Worm (Caenorhabditis elegans) whole organism, young adult: ENCODE results near the gene dvc-1.

Experiments used
- F33H1.4 ChIP-seq: fragments of 200-800 bp; sonication (Bioruptor generic); IDR thresholded peaks from 2 replicates; pipeline ENCODE4 v1.3.6; 2022; ENCODE audit warnings: missing genetic modification reagents, missing genetic modification characterization, missing compliant biosample characterization
- F39B2.1 ChIP-seq: fragments of 200-800 bp; sonication (Bioruptor generic); IDR thresholded peaks from 2 replicates; pipeline ENCODE4 v1.3.6; 2022; ENCODE audit warnings: missing genetic modification reagents, missing genetic modification characterization, missing compliant biosample characterization
- F55B11.4 ChIP-seq: sonication (generic microtip); optimal IDR thresholded peaks from 2 replicates; lab custom pipeline; 2016; ENCODE audit warnings: missing compliant biosample characterization, missing genetic modification characterization, borderline replicate concordance; ENCODE audit not compliant: insufficient read depth
- F57C9.4 ChIP-seq: sonication (generic microtip); optimal IDR thresholded peaks from 2 replicates; lab custom pipeline; 2017; ENCODE audit warnings: mild to moderate bottlenecking, missing genetic modification characterization, missing compliant biosample characterization
- K11D2.4 ChIP-seq: fragments of 200-800 bp; sonication (Bioruptor generic); IDR thresholded peaks from 2 replicates; pipeline ENCODE4 v1.3.6; 2022; ENCODE audit warnings: missing genetic modification reagents, missing genetic modification characterization, missing compliant biosample characterization
- Y53F4B.3 ChIP-seq: fragments of 200-800 bp; sonication (Bioruptor generic); IDR thresholded peaks from 2 replicates; pipeline ENCODE4 v1.3.6; 2022; ENCODE audit warnings: missing genetic modification reagents, missing genetic modification characterization, missing compliant biosample characterization
- Y95B8A.8 ChIP-seq: fragments of 200-800 bp; sonication (Bioruptor generic); IDR thresholded peaks from 2 replicates; pipeline ENCODE4 v1.3.6; 2022; ENCODE audit warnings: missing genetic modification reagents, missing genetic modification characterization, missing compliant biosample characterization
- ama-1 ChIP-seq, 3 experiments: fragments of 150-350 bp in 1 of 3; sonication (generic microtip) in 2 of 3; optimal IDR thresholded peaks; 2 replicates each; lab custom pipeline; 2014 to 2018; ENCODE audit warnings: missing biosample characterization in 2 of 3, missing genetic modification characterization in 2 of 3, missing genetic modification reagents in 2 of 3
- atf-7 ChIP-seq: sonication (generic microtip); optimal IDR thresholded peaks from 2 replicates; lab custom pipeline; 2017; ENCODE audit warnings: mild to moderate bottlenecking, missing genetic modification characterization, missing compliant biosample characterization
- attf-6 ChIP-seq: fragments of 200-800 bp; sonication (Bioruptor generic); IDR thresholded peaks from 2 replicates; pipeline ENCODE4 v1.3.6; 2022; ENCODE audit warnings: missing genetic modification reagents, missing genetic modification characterization, missing compliant biosample characterization
- ceh-100 ChIP-seq: fragments of 200-800 bp; sonication (Bioruptor generic); IDR thresholded peaks from 2 replicates; pipeline ENCODE4 v1.3.6; 2022; ENCODE audit warnings: missing genetic modification reagents, missing genetic modification characterization, missing compliant biosample characterization
- ceh-40 ChIP-seq: fragments of 200-800 bp; sonication (Bioruptor generic); IDR thresholded peaks from 2 replicates; pipeline ENCODE4 v1.3.6; 2022; ENCODE audit warnings: missing genetic modification characterization, missing compliant biosample characterization
- ceh-91 ChIP-seq: fragments of 200-800 bp; sonication (Bioruptor generic); IDR thresholded peaks from 2 replicates; pipeline ENCODE4 v1.3.6; 2022; ENCODE audit warnings: missing genetic modification reagents, missing genetic modification characterization, missing compliant biosample characterization
- chd-7 ChIP-seq: sonication (generic microtip); optimal IDR thresholded peaks from 2 replicates; lab custom pipeline; 2016; ENCODE audit warnings: mild to moderate bottlenecking, missing genetic modification characterization, moderate library complexity, missing compliant biosample characterization
- dpl-1 ChIP-seq: fragments of 150-350 bp; optimal IDR thresholded peaks from 2 replicates; lab custom pipeline; 2014; ENCODE audit warnings: missing biosample characterization, missing genetic modification reagents, missing genetic modification characterization
- egl-18 ChIP-seq: fragments of 200-800 bp; sonication (Bioruptor generic); IDR thresholded peaks from 2 replicates; pipeline ENCODE4 v1.3.6; 2022; ENCODE audit warnings: missing genetic modification reagents, missing genetic modification characterization, missing compliant biosample characterization
- egrh-3 ChIP-seq: fragments of 200-800 bp; sonication (Bioruptor generic); IDR thresholded peaks from 2 replicates; pipeline ENCODE4 v1.3.6; 2022; ENCODE audit warnings: missing genetic modification reagents, missing genetic modification characterization, missing compliant biosample characterization
- ekl-4 ChIP-seq: fragments of 200-800 bp; sonication (Bioruptor generic); IDR thresholded peaks from 2 replicates; pipeline ENCODE4 v1.3.6; 2022; ENCODE audit warnings: missing genetic modification reagents, missing genetic modification characterization, missing compliant biosample characterization
- fkh-3 ChIP-seq: sonication (generic microtip); optimal IDR thresholded peaks from 2 replicates; lab custom pipeline; 2016; ENCODE audit warnings: mild to moderate bottlenecking, missing genetic modification characterization, missing compliant biosample characterization
- hlh-12 ChIP-seq: sonication (generic microtip); optimal IDR thresholded peaks from 2 replicates; lab custom pipeline; 2016; ENCODE audit warnings: missing genetic modification characterization, missing compliant biosample characterization
- lag-1 ChIP-seq: fragments of 200-800 bp; sonication (Bioruptor generic); IDR thresholded peaks from 2 replicates; pipeline ENCODE4 v1.3.6; 2022; ENCODE audit warnings: missing genetic modification reagents, missing genetic modification characterization, missing compliant biosample characterization
- lin-54 ChIP-seq: fragments of 200-800 bp; sonication (Bioruptor generic); optimal IDR thresholded peaks from 2 replicates; lab custom pipeline; 2018; ENCODE audit warnings: mild to moderate bottlenecking, missing genetic modification characterization, missing compliant biosample characterization
- lsl-1 ChIP-seq: fragments of 200-800 bp; sonication (Bioruptor generic); optimal IDR thresholded peaks from 2 replicates; lab custom pipeline; 2018; ENCODE audit warnings: mild to moderate bottlenecking, missing genetic modification characterization, moderate library complexity, missing compliant biosample characterization
- lsy-27 ChIP-seq: sonication (generic microtip); optimal IDR thresholded peaks from 2 replicates; lab custom pipeline; 2017; ENCODE audit warnings: missing genetic modification characterization, mild to moderate bottlenecking, missing compliant biosample characterization, antibody characterized with exemption, missing genotype, borderline replicate concordance; ENCODE audit not compliant: insufficient read depth
- madf-10 ChIP-seq: sonication (generic microtip); optimal IDR thresholded peaks from 2 replicates; lab custom pipeline; 2016; ENCODE audit warnings: mild to moderate bottlenecking, missing genetic modification characterization, missing compliant biosample characterization
- mel-28 ChIP-seq: sonication (generic microtip); optimal IDR thresholded peaks from 2 replicates; lab custom pipeline; 2016; ENCODE audit warnings: borderline replicate concordance, mild to moderate bottlenecking, missing genetic modification characterization, missing compliant biosample characterization
- mes-4 ChIP-seq: sonication (generic microtip); optimal IDR thresholded peaks from 2 replicates; lab custom pipeline; 2016; ENCODE audit warnings: missing genotype, missing genetic modification characterization, missing compliant biosample characterization
- nhr-120 ChIP-seq: fragments of 200-800 bp; sonication (Bioruptor generic); IDR thresholded peaks from 2 replicates; pipeline ENCODE4 v1.3.6; 2022; ENCODE audit warnings: missing genetic modification characterization, missing compliant biosample characterization
- nhr-179 ChIP-seq: sonication (generic microtip); optimal IDR thresholded peaks from 2 replicates; lab custom pipeline; 2016; ENCODE audit warnings: mild to moderate bottlenecking, missing genetic modification characterization, missing compliant biosample characterization
- pha-4 ChIP-seq: fragments of 150-350 bp; sonication (generic microtip); optimal IDR thresholded peaks from 2 replicates; lab custom pipeline; 2014; ENCODE audit warnings: missing biosample characterization, missing genetic modification reagents, missing genetic modification characterization
- rec-8 ChIP-seq, 2 experiments: sonication (generic microtip); optimal IDR thresholded peaks; 2 replicates each; lab custom pipeline; 2016; ENCODE audit warnings: mild to moderate bottlenecking in 2 of 2, missing genetic modification characterization in 2 of 2, missing genetic modification reagents in 2 of 2, missing genotype in 2 of 2, missing biosample characterization in 1 of 2, missing compliant biosample characterization in 1 of 2, moderate library complexity in 1 of 2
- rpc-1 ChIP-seq, 2 experiments: fragments of 150-350 bp in 1 of 2; sonication (generic microtip) in 1 of 2; optimal IDR thresholded peaks; 2 replicates each; lab custom pipeline; 2014 to 2018; ENCODE audit warnings: missing biosample characterization in 1 of 2, missing genetic modification characterization in 1 of 2, missing genetic modification reagents in 1 of 2, missing genotype in 1 of 2
- sea-2 ChIP-seq: fragments of 200-800 bp; sonication (Bioruptor generic); IDR thresholded peaks from 2 replicates; pipeline ENCODE4 v1.3.6; 2022; ENCODE audit warnings: missing genetic modification characterization, missing compliant biosample characterization
- snpc-3.4 ChIP-seq: sonication (generic microtip); optimal IDR thresholded peaks from 2 replicates; lab custom pipeline; 2017; ENCODE audit warnings: missing genetic modification characterization, mild to moderate bottlenecking, missing compliant biosample characterization, antibody characterized with exemption, moderate library complexity, missing genotype, missing genetic modification reagents
- somi-1 ChIP-seq: fragments of 200-800 bp; sonication (Bioruptor generic); optimal IDR thresholded peaks from 2 replicates; lab custom pipeline; 2018; ENCODE audit warnings: mild to moderate bottlenecking, missing genetic modification characterization, missing compliant biosample characterization
- sptf-2 ChIP-seq: fragments of 200-800 bp; sonication (Bioruptor generic); optimal IDR thresholded peaks from 2 replicates; lab custom pipeline; 2018; ENCODE audit warnings: mild to moderate bottlenecking, missing genetic modification characterization, missing compliant biosample characterization
- tbx-9 ChIP-seq: sonication (generic microtip); optimal IDR thresholded peaks from 2 replicates; lab custom pipeline; 2016; ENCODE audit warnings: borderline replicate concordance, missing genetic modification characterization, inconsistent platforms, missing compliant biosample characterization
- xnd-1 ChIP-seq: sonication (generic microtip); optimal IDR thresholded peaks from 2 replicates; lab custom pipeline; 2016; ENCODE audit warnings: missing genotype, missing genetic modification reagents, missing genetic modification characterization, missing compliant biosample characterization
- ztf-22 ChIP-seq: fragments of 200-800 bp; sonication (Bioruptor generic); optimal IDR thresholded peaks from 2 replicates; lab custom pipeline; 2018; ENCODE audit warnings: mild to moderate bottlenecking, missing genetic modification characterization, moderate library complexity, missing compliant biosample characterization
- ztf-25 ChIP-seq: fragments of 200-800 bp; sonication (Bioruptor generic); IDR thresholded peaks from 2 replicates; pipeline ENCODE4 v1.3.6; 2022; ENCODE audit warnings: missing genetic modification reagents, missing genetic modification characterization, missing compliant biosample characterization
- ztf-28 ChIP-seq: fragments of 200-800 bp; sonication (Bioruptor generic); IDR thresholded peaks from 2 replicates; pipeline ENCODE4 v1.3.6; 2022; ENCODE audit warnings: missing genetic modification reagents, missing genetic modification characterization, missing compliant biosample characterization
- ztf-3 ChIP-seq: fragments of 200-800 bp; sonication (Bioruptor generic); optimal IDR thresholded peaks from 2 replicates; lab custom pipeline; 2018; ENCODE audit warnings: mild to moderate bottlenecking, missing genetic modification characterization, missing compliant biosample characterization

dvc-1 gene

ce11 chrV:11279564-11279963 lies 40.4 kb upstream of the dvc-1 start (continued):
- no peak for TF ChIP-seq tbx-9
- no peak for TF ChIP-seq ekl-4
- TF ChIP-seq xnd-1 (tag; lab: Kevin White, UChicago): peak; percentile 96
- no peak for TF ChIP-seq fkh-3 (tag; lab: Kevin White, UChicago)
- TF ChIP-seq lsy-27 (tag; lab: Kevin White, UChicago): no peak
- TF ChIP-seq lsl-1 (GFP tag; lab: Kevin White, UChicago): peak; percentile 93
- TF ChIP-seq ztf-28 (GFP tag; lab: Robert Waterston, UW): no peak
- no peak for TF ChIP-seq pha-4 (tag; lab: Kevin White, UChicago)
- no peak for TF ChIP-seq F39B2.1 (GFP tag; lab: Robert Waterston, UW)
- no peak for TF ChIP-seq sptf-2
- TF ChIP-seq K11D2.4 (GFP tag; lab: Robert Waterston, UW): no peak
- peak; percentile 72 for TF ChIP-seq snpc-3.4 (tag; lab: Kevin White, UChicago)
- TF ChIP-seq ceh-100 (GFP tag; lab: Robert Waterston, UW): no peak
- no peak for TF ChIP-seq rec-8 (tag; optimal IDR thresholded peaks at IDR 0.05; lab: Kevin White, UChicago)
- no peak for TF ChIP-seq somi-1 (GFP tag; lab: Kevin White, UChicago)
- peak; percentile 78 for TF ChIP-seq lin-54
- TF ChIP-seq attf-6 (GFP tag; lab: Robert Waterston, UW): no peak
- no peak for TF ChIP-seq sea-2 (GFP tag; lab: Robert Waterston, UW)
- TF ChIP-seq hlh-12 (tag; lab: Kevin White, UChicago): no peak
- TF ChIP-seq ceh-91: peak; percentile 45; the same call in 1 of the 2 replicates
- no peak for TF ChIP-seq egl-18 (GFP tag; lab: Robert Waterston, UW)
- no peak for TF ChIP-seq Y53F4B.3 (GFP tag; lab: Robert Waterston, UW)
- TF ChIP-seq nhr-120 (GFP tag; lab: Robert Waterston, UW): no peak
- no peak for TF ChIP-seq atf-7 (tag; lab: Kevin White, UChicago)
- TF ChIP-seq nhr-179 (tag; lab: Kevin White, UChicago): no peak
- no peak for TF ChIP-seq ceh-40 (GFP tag; lab: Robert Waterston, UW)
- TF ChIP-seq ama-1 (optimal IDR thresholded peaks at IDR 0.05; lab: Kevin White, UChicago): no peak
- TF ChIP-seq ama-1 (GFP tag; optimal IDR thresholded peaks at IDR 0.05; lab: Kevin White, UChicago): no peak
- no peak for TF ChIP-seq ztf-25
- no peak for TF ChIP-seq lag-1 (GFP tag; lab: Robert Waterston, UW)

DNA sequence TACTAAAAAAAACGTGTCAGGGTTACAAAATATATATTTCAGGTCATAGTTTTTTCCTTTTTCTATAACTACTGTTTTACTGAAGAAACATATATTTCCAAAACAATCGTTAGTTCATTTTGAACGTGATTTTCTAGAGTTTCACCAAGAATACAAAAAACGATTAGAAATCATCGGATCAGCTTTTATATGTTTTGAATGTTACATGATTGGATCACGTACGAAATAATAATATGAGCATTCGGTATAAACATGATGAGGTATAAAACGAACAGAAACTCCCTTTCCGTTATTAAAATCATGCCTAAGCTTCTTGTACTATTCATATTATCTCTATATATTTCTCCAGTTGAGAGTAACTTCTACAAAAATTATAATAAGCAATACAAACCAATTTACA lies 33.7 kb upstream of the dvc-1 start, which contains the start of gene clec-223:
TSS of gene clec-223 (plus strand) at position 301 of the 400 bp plus-strand sequence.
- TF ChIP-seq ztf-3 (no peak), mel-28 (tag; lab: Kevin White, UChicago) (no peak), chd-7 (tag; lab: Kevin White, UChicago) (no peak), egl-18 (GFP tag; lab: Robert Waterston, UW) (no peak), ztf-22 (GFP tag; lab: Kevin White, UChicago) (no peak), F55B11.4 (tag; lab: Kevin White, UChicago) (no peak), dpl-1 (no peak), Y95B8A.8 (GFP tag; lab: Robert Waterston, UW) (no peak), F57C9.4 (tag; lab: Kevin White, UChicago) (no peak), lin-54 (no peak), lsy-27 (tag; lab: Kevin White, UChicago) (no peak), rpc-1 (optimal IDR thresholded peaks at IDR 0.05; lab: Kevin White, UChicago) (no peak), rpc-1 (tag; optimal IDR thresholded peaks at IDR 0.05; lab: Kevin White, UChicago) (no peak), madf-10 (tag; lab: Kevin White, UChicago) (no peak), mes-4 (tag; lab: Kevin White, UChicago) (no peak), F33H1.4 (GFP tag; lab: Robert Waterston, UW) (no peak), egrh-3 (GFP tag; lab: Robert Waterston, UW) (no peak), F39B2.1 (GFP tag; lab: Robert Waterston, UW) (no peak)
